Worm (Caenorhabditis elegans) whole organism, late embryonic: ENCODE data around the gene ZK662.6.

ENCODE experiments used
- C08G9.2 ChIP-seq: sonication (generic microtip); optimal IDR thresholded peaks from 2 replicates; lab custom pipeline; 2016; ENCODE audit warnings: mild to moderate bottlenecking, missing genetic modification characterization, moderate library complexity, missing compliant biosample characterization
- ama-1 ChIP-seq: fragments of 150-350 bp; optimal IDR thresholded peaks from 2 replicates; lab custom pipeline; 2014
- ceh-48 ChIP-seq: sonication (generic microtip); optimal IDR thresholded peaks from 2 replicates; lab custom pipeline; 2016; ENCODE audit warnings: missing genetic modification characterization, inconsistent platforms, missing compliant biosample characterization
- ets-4 ChIP-seq: sonication (generic microtip); optimal IDR thresholded peaks from 2 replicates; lab custom pipeline; 2016; ENCODE audit warnings: missing genetic modification characterization, missing compliant biosample characterization

DNA sequence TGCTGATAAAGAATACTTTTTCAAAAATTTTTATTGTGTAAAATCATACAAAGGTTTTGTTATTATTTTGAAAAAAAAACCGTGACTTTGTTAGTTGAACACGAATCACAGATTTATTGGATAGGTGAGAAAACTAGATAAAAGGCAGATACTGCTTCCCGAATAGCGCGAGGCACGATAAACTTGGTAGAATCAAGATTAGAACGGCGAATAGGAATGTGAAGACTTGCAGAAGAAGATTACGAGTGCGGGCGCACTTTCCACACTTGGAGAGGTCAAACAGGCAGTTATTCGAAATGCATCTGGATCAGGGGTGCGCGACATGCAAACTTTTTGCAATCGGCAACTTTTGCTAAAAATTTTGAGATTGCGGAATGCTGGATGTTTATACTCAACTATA lies 5.2 kb upstream of the ZK662.6 start:
- no peak for TF ChIP-seq ets-4
- no peak for TF ChIP-seq ceh-48 (tag; lab: Kevin White, UChicago)
- TF ChIP-seq ama-1: no peak
- no peak for TF ChIP-seq C08G9.2 (tag; lab: Kevin White, UChicago)
